Worm (Caenorhabditis elegans) whole organism, mixed stage, embryonic: Measurements from ENCODE around the gene C17G10.1.

Source experiments
- lin-13 ChIP-seq: fragments of 150-350 bp; optimal IDR thresholded peaks from 2 replicates; lab custom pipeline; 2014; ENCODE audit warnings: missing biosample characterization, missing genetic modification characterization
- mab-5 ChIP-seq: fragments of 150-350 bp; optimal IDR thresholded peaks from 2 replicates; lab custom pipeline; 2014; ENCODE audit warnings: missing biosample characterization, missing genetic modification characterization
- nhr-2 ChIP-seq: fragments of 150-350 bp; optimal IDR thresholded peaks from 2 replicates; lab custom pipeline; 2014; ENCODE audit warnings: missing biosample characterization, missing genetic modification characterization
- nhr-237 ChIP-seq: fragments of 150-350 bp; optimal IDR thresholded peaks from 2 replicates; lab custom pipeline; 2014; ENCODE audit warnings: missing biosample characterization, missing genetic modification characterization
- nhr-28 ChIP-seq: fragments of 150-350 bp; optimal IDR thresholded peaks from 2 replicates; lab custom pipeline; 2014; ENCODE audit warnings: missing biosample characterization, missing genetic modification characterization
- unc-39 ChIP-seq: fragments of 150-350 bp; optimal IDR thresholded peaks from 2 replicates; lab custom pipeline; 2014; ENCODE audit warnings: missing biosample characterization, missing genetic modification characterization

DNA sequence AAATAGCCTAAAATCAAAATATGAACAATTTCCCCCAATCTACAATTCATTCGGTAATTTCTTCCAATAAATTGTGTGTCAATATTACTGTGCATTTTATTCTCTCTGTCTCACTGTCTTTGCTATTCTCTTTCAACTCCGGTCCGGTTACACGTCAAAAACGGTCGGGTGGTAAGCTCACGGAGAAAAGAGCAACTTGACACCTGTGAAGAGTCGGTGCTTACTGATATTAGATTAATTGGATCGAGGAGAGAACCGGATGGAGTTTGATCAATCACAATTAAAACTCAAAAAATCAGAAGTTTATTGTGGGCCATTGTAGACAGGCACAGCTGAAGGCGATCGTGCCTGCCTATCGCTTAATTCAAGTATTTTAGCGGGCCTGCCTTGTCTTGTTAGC is 21.4 kb upstream of the C17G10.1 start:
- TF ChIP-seq mab-5 (tag; lab: Kevin White, UChicago) = no peak
- TF ChIP-seq nhr-2 = no peak
- TF ChIP-seq nhr-28 (tag; lab: Kevin White, UChicago) = no peak
- TF ChIP-seq nhr-237 (tag; lab: Kevin White, UChicago) = no peak
- TF ChIP-seq unc-39 (tag; lab: Kevin White, UChicago) = no peak
- TF ChIP-seq lin-13 (tag; lab: Kevin White, UChicago) = no peak
